Worm (Caenorhabditis elegans) whole organism, early embryonic: Measurements from ENCODE around the gene mak-1.

Experiments
- B0310.2 ChIP-seq: sonication (generic microtip); optimal IDR thresholded peaks from 2 replicates; lab custom pipeline; 2016; ENCODE audit warnings: mild to moderate bottlenecking, missing genetic modification characterization, missing compliant biosample characterization
- F13C5.2 ChIP-seq: sonication (generic microtip); optimal IDR thresholded peaks from 2 replicates; lab custom pipeline; 2017; ENCODE audit warnings: mild to moderate bottlenecking, missing genetic modification characterization, inconsistent platforms, missing compliant biosample characterization
- aly-1 ChIP-seq: sonication (generic microtip); optimal IDR thresholded peaks from 2 replicates; lab custom pipeline; 2016; ENCODE audit warnings: missing genetic modification characterization, missing compliant biosample characterization
- ama-1 ChIP-seq: fragments of 150-350 bp; optimal IDR thresholded peaks from 2 replicates; lab custom pipeline; 2014
- ceh-13 ChIP-seq: fragments of 200-800 bp; sonication (Bioruptor generic); optimal IDR thresholded peaks from 2 replicates; lab custom pipeline; 2018; ENCODE audit warnings: mild to moderate bottlenecking, missing genetic modification characterization, missing compliant biosample characterization
- ceh-36 ChIP-seq: sonication (generic microtip); optimal IDR thresholded peaks from 2 replicates; lab custom pipeline; 2016; ENCODE audit warnings: missing genetic modification characterization, inconsistent platforms, missing compliant biosample characterization
- ets-7 ChIP-seq: sonication (generic microtip); optimal IDR thresholded peaks from 2 replicates; lab custom pipeline; 2016; ENCODE audit warnings: missing genotype, missing genetic modification characterization, missing compliant biosample characterization
- flt-1 ChIP-seq: fragments of 200-800 bp; sonication (Bioruptor generic); IDR thresholded peaks from 2 replicates; pipeline ENCODE4 v1.3.6; 2022; ENCODE audit warnings: missing genetic modification characterization, missing compliant biosample characterization
- hmbx-1 ChIP-seq: sonication (generic microtip); optimal IDR thresholded peaks from 2 replicates; lab custom pipeline; 2016; ENCODE audit warnings: mild to moderate bottlenecking, missing genetic modification characterization, missing compliant biosample characterization
- hmg-4 ChIP-seq: fragments of 200-800 bp; sonication (Bioruptor generic); optimal IDR thresholded peaks from 2 replicates; lab custom pipeline; 2018; ENCODE audit warnings: mild to moderate bottlenecking, missing genetic modification characterization, missing compliant biosample characterization
- hnd-1 ChIP-seq: sonication (generic microtip); optimal IDR thresholded peaks from 2 replicates; lab custom pipeline; 2016; ENCODE audit warnings: missing genetic modification characterization, missing compliant biosample characterization
- pes-1 ChIP-seq: fragments of 200-800 bp; sonication (Bioruptor generic); IDR thresholded peaks from 2 replicates; pipeline ENCODE4 v1.3.6; 2022; ENCODE audit warnings: missing genetic modification reagents, missing genetic modification characterization, missing compliant biosample characterization
- scrt-1 ChIP-seq: fragments of 200-800 bp; sonication (Bioruptor generic); IDR thresholded peaks from 2 replicates; pipeline ENCODE4 v1.3.6; 2022; ENCODE audit warnings: missing genetic modification characterization, missing compliant biosample characterization
- sea-1 ChIP-seq: fragments of 200-800 bp; sonication (Bioruptor generic); conservative IDR thresholded peaks from 2 replicates; pipeline ENCODE4 v1.3.6; 2022; ENCODE audit warnings: missing genetic modification characterization, missing compliant biosample characterization
- tbx-11 ChIP-seq: fragments of 200-800 bp; sonication (Bioruptor generic); IDR thresholded peaks from 2 replicates; pipeline ENCODE4 v1.3.6; 2022; ENCODE audit warnings: missing genetic modification characterization, missing compliant biosample characterization
- tbx-37 ChIP-seq: fragments of 200-800 bp; sonication (Bioruptor generic); conservative IDR thresholded peaks from 2 replicates; pipeline ENCODE4 v1.3.6; 2022; ENCODE audit warnings: missing genetic modification reagents, missing genetic modification characterization, missing compliant biosample characterization
- tra-4 ChIP-seq: sonication (generic microtip); optimal IDR thresholded peaks from 2 replicates; lab custom pipeline; 2017; ENCODE audit warnings: missing genetic modification characterization, missing compliant biosample characterization

The mak-1 gene

ce11 chrII:8750056-8750455, 6.2 kb downstream of the mak-1 start:
- TF ChIP-seq aly-1 (tag; lab: Kevin White, UChicago) = no peak
- TF ChIP-seq scrt-1 = no peak
- TF ChIP-seq sea-1 (GFP tag; lab: Robert Waterston, UW) = no peak
- TF ChIP-seq ets-7 (tag; lab: Kevin White, UChicago) = no peak
- no peak for TF ChIP-seq B0310.2 (tag; lab: Kevin White, UChicago)
- no peak for TF ChIP-seq hnd-1 (tag; lab: Kevin White, UChicago)
- TF ChIP-seq tra-4 (tag; lab: Kevin White, UChicago) = no peak
- TF ChIP-seq tbx-11 (GFP tag; lab: Robert Waterston, UW) = no peak
- no peak for TF ChIP-seq hmbx-1 (tag; lab: Kevin White, UChicago)
- no peak for TF ChIP-seq ceh-36 (tag; lab: Kevin White, UChicago)

- TF ChIP-seq B0310.2 (tag; lab: Kevin White, UChicago) = no peak
- no peak for TF ChIP-seq tbx-37 (GFP tag; lab: Robert Waterston, UW)
- TF ChIP-seq hnd-1 (tag; lab: Kevin White, UChicago) = no peak
- no peak for TF ChIP-seq sea-1 (GFP tag; lab: Robert Waterston, UW)
- TF ChIP-seq ceh-13 (GFP tag; lab: Kevin White, UChicago) = no peak
- no peak for TF ChIP-seq aly-1 (tag; lab: Kevin White, UChicago)
- TF ChIP-seq flt-1 = no peak
- no peak for TF ChIP-seq hmg-4 (GFP tag; lab: Kevin White, UChicago)
- TF ChIP-seq tra-4 (tag; lab: Kevin White, UChicago) = no peak
- TF ChIP-seq scrt-1 = no peak
- TF ChIP-seq pes-1 (GFP tag; lab: Robert Waterston, UW) = no peak
- TF ChIP-seq ets-7 (tag; lab: Kevin White, UChicago) = no peak
- TF ChIP-seq ceh-36 (tag; lab: Kevin White, UChicago) = no peak
- no peak for TF ChIP-seq ama-1 (lab: Kevin White, UChicago)
- TF ChIP-seq hmbx-1 (tag; lab: Kevin White, UChicago) = no peak
- TF ChIP-seq F13C5.2 = no peak
- no peak for TF ChIP-seq tbx-11 (GFP tag; lab: Robert Waterston, UW)
These were observed 7.2 kb downstream of the mak-1 start for ce11 chrII:8751042-8751441.

- no peak for TF ChIP-seq hnd-1 (tag; lab: Kevin White, UChicago)
- TF ChIP-seq tra-4 (tag; lab: Kevin White, UChicago) = no peak
- TF ChIP-seq hmbx-1 (tag; lab: Kevin White, UChicago) = no peak
- TF ChIP-seq sea-1 (GFP tag; lab: Robert Waterston, UW) = no peak
- no peak for TF ChIP-seq F13C5.2
- no peak for TF ChIP-seq ceh-36 (tag; lab: Kevin White, UChicago)
- no peak for TF ChIP-seq aly-1 (tag; lab: Kevin White, UChicago)
- TF ChIP-seq tbx-37 (GFP tag; lab: Robert Waterston, UW) = no peak
- no peak for TF ChIP-seq flt-1
- no peak for TF ChIP-seq ama-1 (lab: Kevin White, UChicago)
- no peak for TF ChIP-seq hmg-4 (GFP tag; lab: Kevin White, UChicago)
- TF ChIP-seq B0310.2 (tag; lab: Kevin White, UChicago) = no peak
- no peak for TF ChIP-seq pes-1 (GFP tag; lab: Robert Waterston, UW)
- TF ChIP-seq tbx-11 (GFP tag; lab: Robert Waterston, UW) = no peak
- no peak for TF ChIP-seq ceh-13 (GFP tag; lab: Kevin White, UChicago)
- TF ChIP-seq ets-7 (tag; lab: Kevin White, UChicago) = no peak
- no peak for TF ChIP-seq scrt-1
These were observed 7.8 kb downstream of the mak-1 start, which contains the start of gene atf-2 for ce11 chrII:8751686-8752085. Gene atf-2 (plus strand): TSS chrII:8751986.

ce11 chrII:8755270-8755669, 11.4 kb downstream of the mak-1 start, which contains the start of gene K08F8.7:
Gene K08F8.7 (minus strand): TSS chrII:8755370.
- TF ChIP-seq F13C5.2 = no peak

ce11 chrII:8759493-8759892, 15.6 kb downstream of the mak-1 start, which contains the start of gene fut-1:
Gene fut-1 (minus strand): TSS chrII:8759593.
- TF ChIP-seq ama-1 (lab: Kevin White, UChicago) (no peak), tbx-11 (GFP tag; lab: Robert Waterston, UW) (no peak), hmg-4 (GFP tag; lab: Kevin White, UChicago) (no peak), B0310.2 (tag; lab: Kevin White, UChicago) (no peak), tbx-37 (GFP tag; lab: Robert Waterston, UW) (no peak), ceh-36 (tag; lab: Kevin White, UChicago) (no peak), F13C5.2 (no peak), hmbx-1 (tag; lab: Kevin White, UChicago) (no peak), ets-7 (tag; lab: Kevin White, UChicago) (no peak), hnd-1 (tag; lab: Kevin White, UChicago) (no peak), flt-1 (no peak), aly-1 (tag; lab: Kevin White, UChicago) (no peak), tra-4 (tag; lab: Kevin White, UChicago) (no peak), ceh-13 (GFP tag; lab: Kevin White, UChicago) (no peak), pes-1 (GFP tag; lab: Robert Waterston, UW) (no peak), sea-1 (GFP tag; lab: Robert Waterston, UW) (no peak), scrt-1 (no peak)

ce11 chrII:8761739-8762138, 17.9 kb downstream of the mak-1 start:
- TF ChIP-seq ceh-13 (GFP tag; lab: Kevin White, UChicago) (no peak), tbx-11 (GFP tag; lab: Robert Waterston, UW) (no peak), scrt-1 (no peak), flt-1 (no peak), ets-7 (tag; lab: Kevin White, UChicago) (no peak), hnd-1 (tag; lab: Kevin White, UChicago) (no peak), ceh-36 (tag; lab: Kevin White, UChicago) (no peak), pes-1 (GFP tag; lab: Robert Waterston, UW) (no peak), tra-4 (tag; lab: Kevin White, UChicago) (no peak), F13C5.2 (no peak), hmg-4 (GFP tag; lab: Kevin White, UChicago) (no peak), B0310.2 (tag; lab: Kevin White, UChicago) (no peak), hmbx-1 (tag; lab: Kevin White, UChicago) (no peak), tbx-37 (GFP tag; lab: Robert Waterston, UW) (no peak), ama-1 (lab: Kevin White, UChicago) (no peak), aly-1 (tag; lab: Kevin White, UChicago) (no peak)
